Worm (Caenorhabditis elegans) whole organism, L4 larva: ENCODE results near the gene Y19D2B.1.

Source experiments
- Y105C5A.15 ChIP-seq: fragments of 200-800 bp; sonication (Bioruptor generic); IDR thresholded peaks from 2 replicates; pipeline ENCODE4 v1.3.6; 2022; ENCODE audit warnings: missing genetic modification characterization, missing compliant biosample characterization
- nhr-41 ChIP-seq: fragments of 200-800 bp; sonication (Bioruptor generic); IDR thresholded peaks from 2 replicates; pipeline ENCODE4 v1.3.6; 2022; ENCODE audit warnings: missing genetic modification reagents, missing genetic modification characterization, missing compliant biosample characterization
- snpc-4 ChIP-seq: fragments of 150-350 bp; optimal IDR thresholded peaks from 2 replicates; lab custom pipeline; 2014; ENCODE audit warnings: missing biosample characterization, missing genetic modification characterization

- TF ChIP-seq snpc-4: no peak
- no peak for TF ChIP-seq nhr-41 (GFP tag; lab: Robert Waterston, UW)
- no peak for TF ChIP-seq Y105C5A.15 (GFP tag; lab: Robert Waterston, UW)
Observed at ce11 chrII:10950107-10950679, 27.4 kb upstream of the Y19D2B.1 start, which contains the start of gene gst-5.
